Fruit fly (Drosophila melanogaster) S2 (cell line): ENCODE measurements around the gene nerfin-2.
A peak's percentile ranks its signal among the peaks of the same experiment; 100 is the strongest.

Experiments
- CG8478 ChIP-seq: fragments of >200 bp; optimal IDR thresholded peaks from 2 replicates; lab custom pipeline; 2018
- CTCF ChIP-seq, 2 experiments: fragments of >200 bp; optimal IDR thresholded peaks; 2 replicates each; lab custom pipeline; 2018

nerfin-2 gene

DNA sequence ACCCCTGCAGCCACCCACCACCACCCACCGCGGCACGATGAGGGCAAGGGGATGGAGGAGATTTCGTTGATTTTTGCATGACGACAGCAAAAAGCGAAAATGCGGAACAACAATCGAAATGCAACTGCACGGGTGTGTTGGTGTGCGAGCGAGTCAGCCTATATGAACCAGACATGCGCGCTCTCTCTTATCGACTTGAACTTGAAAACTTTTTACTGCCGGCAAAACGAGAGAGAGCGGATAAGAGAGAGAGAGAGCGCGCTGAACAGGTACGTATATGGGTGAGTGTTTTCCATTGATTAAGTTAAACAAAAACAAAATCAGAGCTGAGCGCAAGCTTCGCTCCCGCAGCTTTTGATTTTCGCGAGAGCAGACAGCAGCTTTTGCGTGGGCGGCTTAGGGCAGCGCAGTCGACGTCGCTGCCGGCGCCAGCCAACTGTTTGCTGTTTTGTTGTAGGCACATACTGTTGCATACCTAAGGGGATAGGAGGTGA is 18.3 kb downstream of the nerfin-2 start:
- TF ChIP-seq CG8478 (lab: Kevin White, UChicago) (no peak), CTCF (optimal IDR thresholded peaks at IDR 0.05; lab: Kevin White, UChicago) (no peak)

DNA sequence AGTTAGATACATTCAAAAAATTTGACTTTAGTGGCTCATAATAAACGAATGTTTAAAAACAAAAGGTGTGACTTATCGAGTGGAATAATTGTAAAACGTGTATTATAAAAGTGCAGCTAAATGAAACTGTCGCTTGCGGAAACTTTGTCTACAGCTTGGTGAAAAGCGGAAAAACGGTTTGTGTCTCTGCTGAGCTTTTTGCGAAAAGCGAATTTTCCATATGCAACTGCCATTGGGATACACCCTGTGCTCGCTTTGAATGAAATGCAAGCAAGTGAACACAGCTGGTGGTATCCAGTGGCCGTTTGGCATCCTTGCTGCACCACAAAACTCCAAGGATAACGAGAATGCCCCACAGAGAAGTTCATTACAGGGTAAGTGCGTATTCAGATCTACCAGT is 20.0 kb downstream of the nerfin-2 start:
- TF ChIP-seq CG8478 (lab: Kevin White, UChicago): no peak
- TF ChIP-seq CTCF (optimal IDR thresholded peaks at IDR 0.05; lab: Kevin White, UChicago): no peak

DNA sequence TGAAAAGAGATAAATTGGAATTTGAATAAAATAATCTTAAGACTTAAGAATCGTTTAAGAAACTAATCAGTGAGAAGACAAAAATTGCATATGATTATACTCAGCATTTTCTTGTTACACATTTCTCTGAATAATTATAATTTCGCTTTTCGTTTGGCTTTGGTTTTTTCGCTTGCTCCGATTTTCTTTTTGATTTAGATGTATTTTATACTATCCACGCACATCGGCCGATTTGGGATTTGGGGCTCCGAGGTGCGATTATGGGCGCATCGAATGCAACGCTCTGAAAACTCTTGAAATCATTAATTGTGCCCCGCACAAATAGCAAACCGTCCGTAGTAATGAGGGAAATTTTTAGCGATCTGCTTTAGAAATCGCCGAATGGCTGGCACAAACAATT is 20.6 kb downstream of the nerfin-2 start:
- TF ChIP-seq CTCF (optimal IDR thresholded peaks at IDR 0.05; lab: Kevin White, UChicago) (no peak), CG8478 (lab: Kevin White, UChicago) (no peak)

- TF ChIP-seq CTCF (optimal IDR thresholded peaks at IDR 0.05; lab: Kevin White, UChicago) (no peak), CG8478 (lab: Kevin White, UChicago) (peak; percentile 26)
Measured at dm6 chr3R:10093252-10094030, 22.5 kb downstream of the nerfin-2 start.

dm6 chr3R:10095052-10095451 is 24.1 kb downstream of the nerfin-2 start:
- TF ChIP-seq CG8478 (lab: Kevin White, UChicago) (no peak), CTCF (optimal IDR thresholded peaks at IDR 0.05; lab: Kevin White, UChicago) (no peak)

dm6 chr3R:10095765-10096164 is 24.8 kb downstream of the nerfin-2 start:
- TF ChIP-seq CG8478 (lab: Kevin White, UChicago) (no peak), CTCF (optimal IDR thresholded peaks at IDR 0.05; lab: Kevin White, UChicago) (no peak)

dm6 chr3R:10097531-10098295 is 26.8 kb downstream of the nerfin-2 start:
- no peak for TF ChIP-seq CG8478 (lab: Kevin White, UChicago)
- no peak for TF ChIP-seq CTCF (optimal IDR thresholded peaks at IDR 0.05; lab: Kevin White, UChicago)

dm6 chr3R:10098296-10098675 is 27.4 kb downstream of the nerfin-2 start:
- TF ChIP-seq CG8478 (lab: Kevin White, UChicago) (no peak), CTCF (optimal IDR thresholded peaks at IDR 0.05; lab: Kevin White, UChicago) (no peak)

- TF ChIP-seq CG8478 (lab: Kevin White, UChicago) (no peak), CTCF (optimal IDR thresholded peaks at IDR 0.05; lab: Kevin White, UChicago) (no peak)
Measured at dm6 chr3R:10099401-10099848, 28.5 kb downstream of the nerfin-2 start.

DNA sequence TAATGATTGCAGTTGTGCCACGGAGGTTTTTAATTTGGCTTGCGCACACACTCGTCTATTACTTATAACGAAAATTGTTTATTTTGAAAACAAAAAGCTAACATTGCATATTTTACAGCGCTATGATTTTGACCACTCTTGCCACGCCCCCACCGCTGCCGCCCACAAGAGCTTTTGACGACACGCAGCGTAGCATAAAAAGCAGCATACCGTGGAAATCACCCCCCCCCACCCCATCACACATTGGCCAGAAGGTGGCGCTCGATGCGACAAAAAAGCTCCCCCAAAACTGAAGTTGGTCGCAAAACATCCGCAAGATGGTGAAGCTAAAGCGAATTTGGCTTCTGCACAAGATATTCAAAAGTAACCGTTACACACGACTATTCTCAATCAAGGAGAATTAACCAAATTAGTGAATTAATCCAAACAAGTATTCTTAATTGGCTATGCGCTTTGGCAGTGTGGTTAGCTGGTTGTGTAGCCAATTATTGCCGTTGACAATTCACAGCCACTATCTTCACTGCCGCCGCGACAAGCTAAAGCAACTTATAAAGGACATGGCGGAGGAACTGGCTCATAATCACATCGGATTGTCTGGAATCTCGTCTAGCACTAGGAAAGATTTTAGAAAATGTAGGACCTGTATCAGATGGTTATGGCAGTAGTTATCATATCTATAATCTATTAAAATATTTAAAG is 29.7 kb downstream of the nerfin-2 start:
- no peak for TF ChIP-seq CG8478 (lab: Kevin White, UChicago)
- peak; percentile 77 to 78 for TF ChIP-seq CTCF (optimal IDR thresholded peaks at IDR 0.05; lab: Kevin White, UChicago)

DNA sequence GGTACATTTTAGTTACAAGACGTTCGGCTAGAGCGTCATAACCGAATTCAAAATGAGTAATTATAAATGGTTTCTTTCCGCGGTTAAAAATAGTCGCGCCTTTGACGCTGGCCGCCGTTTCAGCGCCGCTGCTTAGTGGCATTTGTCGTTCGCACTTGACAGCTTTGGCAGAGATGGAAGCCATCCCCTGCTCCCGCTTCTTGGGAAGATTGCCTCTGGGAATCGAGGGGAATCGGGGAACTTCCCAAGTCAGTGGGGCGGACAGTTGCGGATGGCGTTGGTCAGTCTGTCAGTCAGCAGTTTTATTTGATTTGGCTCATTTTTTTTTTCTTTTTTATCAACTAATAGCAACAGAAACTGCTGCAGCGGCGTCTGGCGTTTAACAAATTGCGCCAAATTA is 35.9 kb downstream of the nerfin-2 start:
- TF ChIP-seq CTCF (optimal IDR thresholded peaks at IDR 0.05; lab: Kevin White, UChicago) (no peak), CG8478 (lab: Kevin White, UChicago) (no peak)

- TF ChIP-seq CTCF (optimal IDR thresholded peaks at IDR 0.05; lab: Kevin White, UChicago): no peak
- TF ChIP-seq CG8478 (lab: Kevin White, UChicago): no peak
Measured at dm6 chr3R:10108289-10108928, 37.5 kb downstream of the nerfin-2 start.

DNA sequence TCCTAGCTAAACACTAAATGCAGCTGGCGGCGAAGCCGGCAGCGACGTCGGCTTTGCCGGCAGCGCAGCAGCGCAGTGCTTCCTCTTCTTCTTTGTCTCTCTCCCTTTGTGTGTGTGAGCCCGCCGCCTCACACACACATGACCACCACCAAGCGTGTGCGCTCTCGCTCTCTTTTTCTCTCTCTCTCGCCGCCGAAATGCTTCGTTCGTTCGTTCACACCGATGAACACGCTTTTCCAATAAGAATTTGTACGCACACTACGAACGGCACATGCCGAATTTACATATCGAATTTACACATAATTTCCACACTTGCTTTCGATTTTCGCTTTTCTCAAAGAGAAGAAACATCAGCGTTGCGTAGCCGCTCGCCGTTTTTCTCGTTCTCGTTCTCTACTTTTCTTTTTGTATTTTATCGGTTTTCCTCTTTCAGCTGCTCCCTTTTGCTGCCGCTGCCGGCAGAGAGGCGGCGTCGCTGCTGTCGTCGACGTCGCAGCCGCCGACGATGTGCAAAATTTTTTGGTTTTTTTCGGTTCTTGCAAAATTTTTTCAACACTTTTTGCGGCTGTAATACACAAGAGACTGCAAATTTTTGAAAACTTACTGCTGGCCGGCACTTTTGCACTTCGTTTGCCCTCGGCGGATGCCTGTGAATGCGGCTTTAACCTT is 38.4 kb downstream of the nerfin-2 start:
- TF ChIP-seq CG8478 (lab: Kevin White, UChicago) (no peak), CTCF (optimal IDR thresholded peaks at IDR 0.05; lab: Kevin White, UChicago) (no peak)

dm6 chr3R:10109938-10110337 is 39.0 kb downstream of the nerfin-2 start, which contains the start of gene Fmr1:
Gene Fmr1, minus strand, starts transcription at chr3R:10110121.
- TF ChIP-seq CTCF (optimal IDR thresholded peaks at IDR 0.05; lab: Kevin White, UChicago): peak; percentile 40 to 41
- TF ChIP-seq CG8478 (lab: Kevin White, UChicago): no peak
